Worm (Caenorhabditis elegans) whole organism, L1 larva: Measurements from ENCODE around the gene col-13.

Experiments used
- ama-1 ChIP-seq: fragments of 150-350 bp; optimal IDR thresholded peaks from 2 replicates; lab custom pipeline; 2014
- ceh-90 ChIP-seq: sonication (generic microtip); optimal IDR thresholded peaks from 2 replicates; lab custom pipeline; 2016; ENCODE audit warnings: missing genetic modification characterization, missing compliant biosample characterization
- ces-1 ChIP-seq: fragments of 150-350 bp; optimal IDR thresholded peaks from 2 replicates; lab custom pipeline; 2014; ENCODE audit warnings: missing biosample characterization, missing genetic modification reagents, missing genetic modification characterization
- dsc-1 ChIP-seq: sonication (generic microtip); optimal IDR thresholded peaks from 2 replicates; lab custom pipeline; 2016; ENCODE audit warnings: mild to moderate bottlenecking, missing genetic modification characterization, missing compliant biosample characterization
- efl-1 ChIP-seq, 4 experiments: fragments of 150-350 bp; optimal IDR thresholded peaks in 3 of 4; peaks in 1 of 4; 1 replicate in 1 of 4; 2 replicates in 3 of 4; lab custom pipeline; 2014; ENCODE audit warnings: missing biosample characterization in 2 of 4, missing genetic modification characterization in 2 of 4, missing genetic modification reagents in 2 of 4
- grh-1 ChIP-seq: fragments of 200-800 bp; sonication (Bioruptor generic); IDR thresholded peaks from 2 replicates; pipeline ENCODE4 v1.3.6; 2022; ENCODE audit warnings: missing genetic modification reagents, missing genetic modification characterization, missing compliant biosample characterization
- nhr-11 ChIP-seq: fragments of 150-350 bp; optimal IDR thresholded peaks from 2 replicates; lab custom pipeline; 2014; ENCODE audit warnings: missing biosample characterization, missing genetic modification characterization
- nhr-19 ChIP-seq: fragments of 200-800 bp; sonication (Bioruptor generic); conservative IDR thresholded peaks from 2 replicates; pipeline ENCODE4 v1.3.6; 2022; ENCODE audit warnings: missing genetic modification characterization, missing compliant biosample characterization
- nhr-90 ChIP-seq: sonication (generic microtip); optimal IDR thresholded peaks from 2 replicates; lab custom pipeline; 2016; ENCODE audit warnings: mild to moderate bottlenecking, missing genetic modification characterization, missing compliant biosample characterization; ENCODE audit not compliant: poor library complexity
- unc-62 ChIP-seq: fragments of 150-350 bp; optimal IDR thresholded peaks from 2 replicates; lab custom pipeline; 2014; ENCODE audit warnings: missing biosample characterization, missing genetic modification reagents, missing genetic modification characterization
- ztf-11 ChIP-seq, 2 experiments: sonication (generic microtip); optimal IDR thresholded peaks; 2 replicates each; lab custom pipeline; 2016 to 2017; ENCODE audit warnings: missing genetic modification characterization in 2 of 2, missing biosample characterization in 1 of 2, missing compliant biosample characterization in 1 of 2

- TF ChIP-seq dsc-1 (tag; lab: Kevin White, UChicago) (peak; percentile 92), ceh-90 (tag; lab: Kevin White, UChicago) (peak; percentile 9), nhr-90 (tag; lab: Kevin White, UChicago) (peak; percentile 90), grh-1 (GFP tag; lab: Robert Waterston, UW) (peak; percentile 74), ztf-11 (tag; optimal IDR thresholded peaks at IDR 0.05; lab: Kevin White, UChicago) (peak in 1 of 2 experiments; percentile 46), efl-1 (optimal IDR thresholded peaks at IDR 0.05; lab: Kevin White, UChicago) (peak; percentile 85 to 91), efl-1 (GFP tag; optimal IDR thresholded peaks at IDR 0.05 in 1 of 2; lab: Kevin White, UChicago) (peak; percentile 55 to 96), ces-1 (GFP tag; lab: Kevin White, UChicago) (peak; percentile 26), unc-62 (GFP tag; lab: Kevin White, UChicago) (no peak), ama-1 (lab: Kevin White, UChicago) (peak; percentile 76), nhr-11 (tag; lab: Kevin White, UChicago) (peak; percentile 93), nhr-19 (GFP tag; lab: Robert Waterston, UW) (peak; percentile 93)
Measured at ce11 chrV:10466607-10467092, 44.9 kb upstream of the col-13 start.
